Fruit fly (Drosophila melanogaster): ENCODE results near the gene CG13926.

The CG13926 gene

dm6 chr3L:1639185-1639812 lies 21.3 kb upstream of the CG13926 start, which contains the start of the genes Mettl2 and Bgb (continued):
- TF ChIP-seq Hr4 (GFP tag; optimal IDR thresholded peaks at IDR 0.05), result peak; percentile 81
- TF ChIP-seq OdsH (GFP tag; optimal IDR thresholded peaks at IDR 0.05), result no peak
- no peak for TF ChIP-seq net (GFP tag; optimal IDR thresholded peaks at IDR 0.05)
- peak; percentile 80 for TF ChIP-seq topi (GFP tag; optimal IDR thresholded peaks at IDR 0.05)
- peak; percentile 90 for TF ChIP-seq CG31627 (GFP tag; optimal IDR thresholded peaks at IDR 0.05)
- no peak for TF ChIP-seq CG6854 (GFP tag; optimal IDR thresholded peaks at IDR 0.05)
- no peak for TF ChIP-seq spab (GFP tag; optimal IDR thresholded peaks at IDR 0.05)
- peak; percentile 47 for TF ChIP-seq CG1621 (tag; optimal IDR thresholded peaks at IDR 0.05)
- TF ChIP-seq CG4318 (GFP tag; optimal IDR thresholded peaks at IDR 0.05), result no peak
- TF ChIP-seq Lpt (GFP tag; optimal IDR thresholded peaks at IDR 0.05), result no peak
- peak; percentile 79 for TF ChIP-seq CG11902 (GFP tag; optimal IDR thresholded peaks at IDR 0.05)
- TF ChIP-seq achi (GFP tag; optimal IDR thresholded peaks at IDR 0.05), result peak; percentile 73
- no peak for TF ChIP-seq Eip93F (GFP tag; optimal IDR thresholded peaks at IDR 0.05)
- TF ChIP-seq CG6163 (GFP tag; IDR thresholded peaks at IDR 0.05), result peak; percentile 83
- TF ChIP-seq Ets96B (tag; optimal IDR thresholded peaks at IDR 0.05), result peak; percentile 63
- peak; percentile 83 for TF ChIP-seq CG10631 (GFP tag; optimal IDR thresholded peaks at IDR 0.05)
- TF ChIP-seq CG6276 (GFP tag; optimal IDR thresholded peaks at IDR 0.05), result no peak
- peak; percentile 75 for TF ChIP-seq CG6792 (GFP tag; optimal IDR thresholded peaks at IDR 0.05)
- no peak for TF ChIP-seq CG16779 (tag; optimal IDR thresholded peaks at IDR 0.05)
- TF ChIP-seq CG8632 (GFP tag; optimal IDR thresholded peaks at IDR 0.05), result peak; percentile 51
- peak; percentile 90 for TF ChIP-seq Hr39 (GFP tag; optimal IDR thresholded peaks at IDR 0.05)
- peak; percentile 40 for TF ChIP-seq CG7368 (GFP tag; optimal IDR thresholded peaks at IDR 0.05)
- no peak for TF ChIP-seq Blimp-1 (GFP tag; optimal IDR thresholded peaks at IDR 0.05)
- TF ChIP-seq fd85E (GFP tag; optimal IDR thresholded peaks at IDR 0.05), result no peak
- no peak for TF ChIP-seq dsx (GFP tag; optimal IDR thresholded peaks at IDR 0.05; ENCODE audit: poor library complexity, severe bottlenecking)
- peak; percentile 82 for TF ChIP-seq acj6 (GFP tag; optimal IDR thresholded peaks at IDR 0.05)
- TF ChIP-seq svp (GFP tag), result no peak
- TF ChIP-seq cyc (GFP tag; optimal IDR thresholded peaks at IDR 0.05), result peak; percentile 88
- TF ChIP-seq Met (GFP tag; optimal IDR thresholded peaks at IDR 0.05), result no peak
- TF ChIP-seq Ets21C (GFP tag; optimal IDR thresholded peaks at IDR 0.05), result peak; percentile 85
- TF ChIP-seq vri (GFP tag; optimal IDR thresholded peaks at IDR 0.05), result no peak
- peak; percentile 53 for TF ChIP-seq CG8119 (GFP tag; IDR thresholded peaks at IDR 0.05)
- TF ChIP-seq CG32006 (GFP tag; optimal IDR thresholded peaks at IDR 0.05), result peak; percentile 72
- TF ChIP-seq CG6808 (GFP tag; optimal IDR thresholded peaks at IDR 0.05), result no peak
- TF ChIP-seq salr (GFP tag; optimal IDR thresholded peaks at IDR 0.05), result peak in 1 of 2 experiments; percentile 29

- no peak for TF ChIP-seq acj6 (GFP tag; optimal IDR thresholded peaks at IDR 0.05)
- no peak for TF ChIP-seq CG8632 (GFP tag; optimal IDR thresholded peaks at IDR 0.05)
- no peak for TF ChIP-seq CG7368 (GFP tag; optimal IDR thresholded peaks at IDR 0.05)
- no peak for TF ChIP-seq Smox (GFP tag; optimal IDR thresholded peaks at IDR 0.05)
- no peak for TF ChIP-seq lz (GFP tag; optimal IDR thresholded peaks at IDR 0.05)
- TF ChIP-seq achi (GFP tag; optimal IDR thresholded peaks at IDR 0.05), result no peak
These were observed 19.7 kb upstream of the CG13926 start, which contains the start of gene nSyb for dm6 chr3L:1637652-1638051. Gene nSyb (minus strand): TSS chr3L:1637752.

- no peak for TF ChIP-seq dac (GFP tag; optimal IDR thresholded peaks at IDR 0.05)
- no peak for TF ChIP-seq CG3032 (tag; optimal IDR thresholded peaks at IDR 0.05)
- TF ChIP-seq CG1621 (tag; optimal IDR thresholded peaks at IDR 0.05), result no peak
- TF ChIP-seq CG11762 (GFP tag; optimal IDR thresholded peaks at IDR 0.05; ENCODE audit: insufficient read depth), result no peak
- TF ChIP-seq Hr38 (GFP tag; optimal IDR thresholded peaks at IDR 0.05), result no peak
- no peak for TF ChIP-seq CG16779 (tag; optimal IDR thresholded peaks at IDR 0.05)
- TF ChIP-seq achi (GFP tag; optimal IDR thresholded peaks at IDR 0.05), result no peak
- TF ChIP-seq CG6163 (GFP tag; IDR thresholded peaks at IDR 0.05), result no peak
- no peak for TF ChIP-seq CG32006 (GFP tag; optimal IDR thresholded peaks at IDR 0.05)
- no peak for TF ChIP-seq CG31627 (GFP tag; optimal IDR thresholded peaks at IDR 0.05)
- TF ChIP-seq lz (GFP tag; optimal IDR thresholded peaks at IDR 0.05), result no peak
- TF ChIP-seq CG8632 (GFP tag; optimal IDR thresholded peaks at IDR 0.05), result no peak
- no peak for TF ChIP-seq Gug (GFP tag; IDR thresholded peaks at IDR 0.05)
- no peak for TF ChIP-seq pdm3 (GFP tag; optimal IDR thresholded peaks at IDR 0.05)
- TF ChIP-seq cyc (GFP tag; optimal IDR thresholded peaks at IDR 0.05), result no peak
- no peak for TF ChIP-seq fkh (GFP tag; optimal IDR thresholded peaks at IDR 0.05)
- no peak for TF ChIP-seq Met (GFP tag; optimal IDR thresholded peaks at IDR 0.05)
- TF ChIP-seq CG6854 (GFP tag; optimal IDR thresholded peaks at IDR 0.05), result no peak
These were observed 18.9 kb upstream of the CG13926 start for dm6 chr3L:1636886-1637285.
